Worm (Caenorhabditis elegans) whole organism, L2 larva: ENCODE results near the gene col-126.

ENCODE experiments used
- C34F6.9 ChIP-seq: fragments of 150-350 bp; optimal IDR thresholded peaks from 2 replicates; lab custom pipeline; 2014; ENCODE audit warnings: missing biosample characterization, missing genetic modification characterization
- F13H6.1 ChIP-seq: sonication (generic microtip); optimal IDR thresholded peaks from 2 replicates; lab custom pipeline; 2016; ENCODE audit warnings: missing genetic modification characterization, missing compliant biosample characterization
- R02D3.7 ChIP-seq: fragments of 150-350 bp; optimal IDR thresholded peaks from 2 replicates; lab custom pipeline; 2014; ENCODE audit warnings: missing biosample characterization, missing genetic modification characterization
- Y55F3AM.14 ChIP-seq: fragments of 200-800 bp; sonication (Bioruptor generic); optimal IDR thresholded peaks from 2 replicates; lab custom pipeline; 2018; ENCODE audit warnings: mild to moderate bottlenecking, missing genetic modification characterization, missing compliant biosample characterization
- ZK546.5 ChIP-seq: sonication (generic microtip); optimal IDR thresholded peaks from 2 replicates; lab custom pipeline; 2017; ENCODE audit warnings: missing biosample characterization, missing genetic modification characterization
- alr-1 ChIP-seq: fragments of 150-350 bp; optimal IDR thresholded peaks from 2 replicates; lab custom pipeline; 2014; ENCODE audit warnings: missing biosample characterization, missing genetic modification characterization
- ama-1 ChIP-seq: fragments of 150-350 bp; optimal IDR thresholded peaks from 2 replicates; lab custom pipeline; 2018; ENCODE audit warnings: inconsistent platforms
- blmp-1 ChIP-seq: sonication (generic microtip); optimal IDR thresholded peaks from 2 replicates; lab custom pipeline; 2017; ENCODE audit warnings: missing genetic modification characterization, mild to moderate bottlenecking, missing compliant biosample characterization, antibody characterized with exemption, moderate library complexity; ENCODE audit not compliant: insufficient read depth
- ceh-16 ChIP-seq: fragments of 150-350 bp; optimal IDR thresholded peaks from 2 replicates; lab custom pipeline; 2014; ENCODE audit warnings: missing biosample characterization, missing genetic modification characterization
- ceh-82 ChIP-seq: fragments of 150-350 bp; optimal IDR thresholded peaks from 2 replicates; lab custom pipeline; 2014; ENCODE audit warnings: missing biosample characterization, missing genetic modification characterization
- crh-2 ChIP-seq: sonication (generic microtip); optimal IDR thresholded peaks from 2 replicates; lab custom pipeline; 2017; ENCODE audit warnings: missing biosample characterization, missing genetic modification characterization
- dmd-4 ChIP-seq: sonication (generic microtip); optimal IDR thresholded peaks from 2 replicates; lab custom pipeline; 2017; ENCODE audit warnings: missing biosample characterization, missing genetic modification characterization
- egl-27 ChIP-seq: sonication (generic microtip); optimal IDR thresholded peaks from 3 replicates; lab custom pipeline; 2017; ENCODE audit warnings: missing biosample characterization, missing genetic modification reagents, missing genetic modification characterization
- elt-1 ChIP-seq: fragments of 150-350 bp; optimal IDR thresholded peaks from 2 replicates; lab custom pipeline; 2014; ENCODE audit warnings: missing biosample characterization, missing genetic modification characterization
- elt-3 ChIP-seq: sonication (generic microtip); optimal IDR thresholded peaks from 2 replicates; lab custom pipeline; 2017; ENCODE audit warnings: missing biosample characterization, missing genetic modification characterization
- fos-1 ChIP-seq: fragments of 150-350 bp; optimal IDR thresholded peaks from 2 replicates; lab custom pipeline; 2014; ENCODE audit warnings: missing biosample characterization, missing genetic modification characterization
- gmeb-1 ChIP-seq: fragments of 150-350 bp; optimal IDR thresholded peaks from 2 replicates; lab custom pipeline; 2014; ENCODE audit warnings: missing biosample characterization, missing genetic modification characterization
- lin-11 ChIP-seq: fragments of 150-350 bp; sonication (generic microtip); optimal IDR thresholded peaks from 2 replicates; lab custom pipeline; 2014; ENCODE audit warnings: missing biosample characterization, missing genetic modification characterization, inconsistent platforms, mixed read lengths
- lin-13 ChIP-seq: fragments of 150-350 bp; optimal IDR thresholded peaks from 2 replicates; lab custom pipeline; 2014; ENCODE audit warnings: missing biosample characterization, missing genetic modification reagents, missing genetic modification characterization
- lin-39 ChIP-seq: fragments of 150-350 bp; optimal IDR thresholded peaks from 2 replicates; lab custom pipeline; 2014; ENCODE audit warnings: missing biosample characterization, missing genetic modification reagents, missing genetic modification characterization
- lsy-2 ChIP-seq, 2 experiments: fragments of 150-350 bp in 1 of 2; sonication (generic microtip) in 1 of 2; optimal IDR thresholded peaks; 2 replicates each; lab custom pipeline; 2014 to 2017; ENCODE audit warnings: missing biosample characterization in 2 of 2, missing genetic modification characterization in 2 of 2
- mab-5 ChIP-seq: fragments of 150-350 bp; optimal IDR thresholded peaks from 2 replicates; lab custom pipeline; 2014; ENCODE audit warnings: missing biosample characterization, missing genetic modification characterization
- mbf-1 ChIP-seq: sonication (generic microtip); optimal IDR thresholded peaks from 2 replicates; lab custom pipeline; 2017; ENCODE audit warnings: missing biosample characterization, missing genetic modification characterization
- mdl-1 ChIP-seq, 2 experiments: fragments of 150-350 bp in 1 of 2; sonication (generic microtip) in 1 of 2; optimal IDR thresholded peaks; 2 replicates each; lab custom pipeline; 2017; ENCODE audit warnings: missing biosample characterization in 2 of 2, missing genetic modification characterization in 2 of 2
- nhr-11 ChIP-seq: fragments of 150-350 bp; optimal IDR thresholded peaks from 2 replicates; lab custom pipeline; 2014; ENCODE audit warnings: missing biosample characterization, missing genetic modification characterization
- nhr-129 ChIP-seq: fragments of 150-350 bp; optimal IDR thresholded peaks from 2 replicates; lab custom pipeline; 2014; ENCODE audit warnings: missing biosample characterization, missing genetic modification characterization
- nhr-21 ChIP-seq: fragments of 150-350 bp; optimal IDR thresholded peaks from 2 replicates; lab custom pipeline; 2014; ENCODE audit warnings: missing biosample characterization, missing genetic modification characterization
- nhr-23 ChIP-seq: fragments of 150-350 bp; optimal IDR thresholded peaks from 2 replicates; lab custom pipeline; 2014; ENCODE audit warnings: missing biosample characterization, missing genetic modification reagents, missing genetic modification characterization
- nhr-237 ChIP-seq: fragments of 150-350 bp; optimal IDR thresholded peaks from 2 replicates; lab custom pipeline; 2014; ENCODE audit warnings: missing biosample characterization, missing genetic modification characterization
- nhr-25 ChIP-seq: fragments of 150-350 bp; sonication (generic microtip); optimal IDR thresholded peaks from 3 replicates; lab custom pipeline; 2014; ENCODE audit warnings: missing biosample characterization, missing genetic modification characterization
- nhr-77 ChIP-seq: fragments of 150-350 bp; optimal IDR thresholded peaks from 2 replicates; lab custom pipeline; 2014; ENCODE audit warnings: missing biosample characterization, missing genetic modification characterization
- peb-1 ChIP-seq: fragments of 150-350 bp; optimal IDR thresholded peaks from 2 replicates; lab custom pipeline; 2014; ENCODE audit warnings: missing biosample characterization, missing genetic modification characterization
- sem-4 ChIP-seq: fragments of 150-350 bp; optimal IDR thresholded peaks from 2 replicates; lab custom pipeline; 2014; ENCODE audit warnings: missing biosample characterization, missing genetic modification reagents, missing genetic modification characterization
- skn-1 ChIP-seq: sonication (generic microtip); optimal IDR thresholded peaks from 2 replicates; lab custom pipeline; 2017; ENCODE audit warnings: missing biosample characterization, missing genetic modification characterization
- sma-3 ChIP-seq: sonication (generic microtip); optimal IDR thresholded peaks from 2 replicates; lab custom pipeline; 2016; ENCODE audit warnings: missing genetic modification reagents, missing genetic modification characterization, missing compliant biosample characterization
- sma-9 ChIP-seq, 2 experiments: fragments of 150-350 bp in 1 of 2; sonication (generic microtip) in 1 of 2; optimal IDR thresholded peaks; 2 replicates each; lab custom pipeline; 2014 to 2016; ENCODE audit warnings: missing genetic modification characterization in 2 of 2, mild to moderate bottlenecking in 1 of 2, missing biosample characterization in 1 of 2, missing compliant biosample characterization in 1 of 2, missing genetic modification reagents in 1 of 2, moderate library complexity in 1 of 2
- unc-39 ChIP-seq: fragments of 150-350 bp; optimal IDR thresholded peaks from 2 replicates; lab custom pipeline; 2014; ENCODE audit warnings: missing biosample characterization, missing genetic modification characterization
- unc-55 ChIP-seq: fragments of 150-350 bp; sonication (generic microtip); optimal IDR thresholded peaks from 3 replicates; lab custom pipeline; 2014; ENCODE audit warnings: missing biosample characterization, missing genetic modification reagents, missing genetic modification characterization
- unc-62 ChIP-seq: fragments of 150-350 bp; optimal IDR thresholded peaks from 2 replicates; lab custom pipeline; 2014; ENCODE audit warnings: missing biosample characterization, missing genetic modification reagents, missing genetic modification characterization
- zag-1 ChIP-seq: fragments of 150-350 bp; optimal IDR thresholded peaks from 2 replicates; lab custom pipeline; 2014; ENCODE audit warnings: missing biosample characterization, missing genetic modification characterization
- ztf-1 ChIP-seq: fragments of 200-800 bp; sonication (Bioruptor generic); conservative IDR thresholded peaks from 2 replicates; pipeline ENCODE4 v1.3.6; 2022; ENCODE audit warnings: missing genetic modification characterization, missing compliant biosample characterization
- ztf-11 ChIP-seq: sonication (generic microtip); optimal IDR thresholded peaks from 2 replicates; lab custom pipeline; 2017; ENCODE audit warnings: missing biosample characterization, missing genetic modification characterization
- ztf-4 ChIP-seq: fragments of 150-350 bp; optimal IDR thresholded peaks from 2 replicates; lab custom pipeline; 2014; ENCODE audit warnings: missing biosample characterization, missing genetic modification characterization

Gene col-126

DNA sequence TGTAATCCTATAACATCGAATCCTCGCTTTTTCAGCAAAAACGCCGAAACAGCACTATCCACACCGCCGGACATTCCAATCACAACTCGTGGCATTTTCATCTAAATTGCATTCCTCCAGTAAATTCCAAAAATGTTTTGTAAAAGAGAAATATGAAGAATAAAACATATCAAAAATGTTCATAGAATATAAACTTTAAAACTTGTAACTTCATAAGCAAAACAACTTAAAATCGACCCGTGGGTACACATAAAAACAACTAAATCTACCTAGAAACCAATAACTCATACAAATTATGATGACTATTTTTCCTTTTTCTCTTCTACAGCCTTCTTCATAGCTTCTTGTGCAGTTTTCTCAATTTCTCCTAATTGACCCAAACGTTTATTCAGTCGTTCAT lies 33.6 kb downstream of the col-126 start, which contains the start of gene mttu-1:
TSS of gene mttu-1 (minus strand) at position 101 of the 400 bp plus-strand sequence.
- TF ChIP-seq lin-13 (GFP tag; lab: Kevin White, UChicago) (no peak), C34F6.9 (tag; lab: Kevin White, UChicago) (no peak), fos-1 (no peak), lin-11 (tag; lab: Kevin White, UChicago) (no peak), egl-27 (no peak), unc-62 (GFP tag; lab: Kevin White, UChicago) (no peak), nhr-23 (no peak), ztf-1 (no peak), sma-3 (GFP tag; lab: Kevin White, UChicago) (no peak), nhr-21 (tag; lab: Kevin White, UChicago) (no peak), skn-1 (no peak), nhr-237 (tag; lab: Kevin White, UChicago) (no peak), mbf-1 (tag; lab: Kevin White, UChicago) (no peak), ceh-16 (tag; lab: Kevin White, UChicago) (no peak), dmd-4 (tag; lab: Kevin White, UChicago) (no peak), ceh-82 (tag; lab: Kevin White, UChicago) (no peak), unc-39 (tag; lab: Kevin White, UChicago) (no peak), peb-1 (tag; lab: Kevin White, UChicago) (no peak), alr-1 (tag; lab: Kevin White, UChicago) (no peak), ztf-4 (no peak)

- no peak for TF ChIP-seq alr-1 (tag; lab: Kevin White, UChicago)
- TF ChIP-seq R02D3.7 (tag; lab: Kevin White, UChicago) = no peak
- no peak for TF ChIP-seq mab-5
- no peak for TF ChIP-seq ZK546.5
- no peak for TF ChIP-seq sma-9 (GFP tag; optimal IDR thresholded peaks at IDR 0.05; lab: Kevin White, UChicago)
- TF ChIP-seq sma-9 (tag; optimal IDR thresholded peaks at IDR 0.05; lab: Kevin White, UChicago) = no peak
- TF ChIP-seq crh-2 (tag; lab: Kevin White, UChicago) = peak; percentile 43
- no peak for TF ChIP-seq nhr-25 (tag; lab: Kevin White, UChicago)
- TF ChIP-seq nhr-77 (tag; lab: Kevin White, UChicago) = no peak
- TF ChIP-seq mbf-1 (tag; lab: Kevin White, UChicago) = no peak
- no peak for TF ChIP-seq nhr-21 (tag; lab: Kevin White, UChicago)
- no peak for TF ChIP-seq ztf-4
- no peak for TF ChIP-seq elt-1 (tag; lab: Kevin White, UChicago)
- peak; percentile 67 for TF ChIP-seq fos-1
- TF ChIP-seq gmeb-1 = peak; percentile 36
- peak; percentile 8 for TF ChIP-seq nhr-129
- TF ChIP-seq ztf-11 (tag; lab: Kevin White, UChicago) = no peak
- no peak for TF ChIP-seq mdl-1 (tag; optimal IDR thresholded peaks at IDR 0.05; lab: Kevin White, UChicago)
- TF ChIP-seq peb-1 (tag; lab: Kevin White, UChicago) = no peak
- no peak for TF ChIP-seq lin-13 (GFP tag; lab: Kevin White, UChicago)
- TF ChIP-seq sem-4 = no peak
- no peak for TF ChIP-seq ceh-82 (tag; lab: Kevin White, UChicago)
- peak; percentile 80 for TF ChIP-seq unc-55 (GFP tag; lab: Kevin White, UChicago)
- peak in 1 of 2 experiments; percentile 52 for TF ChIP-seq lsy-2 (tag; optimal IDR thresholded peaks at IDR 0.05; lab: Kevin White, UChicago)
- no peak for TF ChIP-seq unc-62 (GFP tag; lab: Kevin White, UChicago)
- no peak for TF ChIP-seq nhr-23
- peak; percentile 19 for TF ChIP-seq F13H6.1 (tag; lab: Kevin White, UChicago)
- no peak for TF ChIP-seq egl-27
- peak; percentile 78 for TF ChIP-seq C34F6.9 (tag; lab: Kevin White, UChicago)
- TF ChIP-seq lin-11 (tag; lab: Kevin White, UChicago) = no peak
- TF ChIP-seq ama-1 = no peak
- TF ChIP-seq nhr-237 (tag; lab: Kevin White, UChicago) = no peak
- no peak for TF ChIP-seq lin-39 (tag; lab: Kevin White, UChicago)
- TF ChIP-seq zag-1 (tag; lab: Kevin White, UChicago) = no peak
- no peak for TF ChIP-seq Y55F3AM.14 (GFP tag; lab: Kevin White, UChicago)
- TF ChIP-seq blmp-1 (tag; lab: Kevin White, UChicago) = peak; percentile 51
- TF ChIP-seq nhr-11 = no peak
- TF ChIP-seq elt-3 (tag; lab: Kevin White, UChicago) = no peak
- TF ChIP-seq, all 48 proteins: peak for 9
These were observed 35.2 kb downstream of the col-126 start, which contains the start of the genes B0035.15 and dnj-1 for ce11 chrIV:11298154-11299086. B0035.15 (minus strand) TSS chrIV:11298252. dnj-1 (plus strand) TSS chrIV:11299036.
